Worm (Caenorhabditis elegans): Measurements from ENCODE around the gene ifa-4.

ifa-4 gene

DNA sequence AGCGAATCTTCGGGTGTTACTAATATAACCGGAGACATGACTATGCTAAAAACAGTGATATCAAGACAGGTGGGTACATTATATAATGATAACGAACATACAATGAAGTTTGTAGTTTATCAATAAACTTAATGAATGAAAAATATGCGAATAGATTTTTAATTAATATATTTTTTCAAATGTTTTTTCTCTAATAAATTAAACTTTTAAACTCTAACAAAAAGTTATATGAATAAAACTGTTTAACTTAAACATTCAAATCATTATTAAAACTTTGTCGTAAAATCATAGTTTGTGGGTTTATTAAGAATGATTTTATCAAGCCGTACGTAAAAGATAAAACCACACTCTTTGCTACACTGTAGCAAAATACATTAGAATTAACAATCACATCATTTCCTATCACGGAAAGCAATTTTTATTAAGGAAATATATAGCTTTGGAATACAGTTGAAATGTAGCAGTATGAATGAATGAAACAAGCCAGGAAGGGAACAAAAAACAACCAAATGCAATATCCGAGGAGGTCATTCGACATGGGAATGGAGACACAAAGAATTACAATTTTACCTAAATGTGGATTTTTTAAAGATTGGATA lies 5.3 kb upstream of the ifa-4 start, which contains the start of gene K05B2.4:
K05B2.4 (minus strand) TSS at position 51 of the 599 bp plus-strand sequence.
- TF ChIP-seq grh-1 (GFP tag; IDR thresholded peaks at IDR 0.05) (no peak), tbx-2 (tag; optimal IDR thresholded peaks at IDR 0.05) (no peak), efl-1 (optimal IDR thresholded peaks at IDR 0.05) (no peak), efl-1 (GFP tag; optimal IDR thresholded peaks at IDR 0.05 in 1 of 2) (peak in 1 of 2 experiments; percentile 91), F16B12.6 (tag; optimal IDR thresholded peaks at IDR 0.05) (no peak), snpc-4 (tag; optimal IDR thresholded peaks at IDR 0.05) (no peak), ceh-82 (tag; optimal IDR thresholded peaks at IDR 0.05) (no peak), unc-98 (GFP tag; IDR thresholded peaks at IDR 0.05) (no peak)

DNA sequence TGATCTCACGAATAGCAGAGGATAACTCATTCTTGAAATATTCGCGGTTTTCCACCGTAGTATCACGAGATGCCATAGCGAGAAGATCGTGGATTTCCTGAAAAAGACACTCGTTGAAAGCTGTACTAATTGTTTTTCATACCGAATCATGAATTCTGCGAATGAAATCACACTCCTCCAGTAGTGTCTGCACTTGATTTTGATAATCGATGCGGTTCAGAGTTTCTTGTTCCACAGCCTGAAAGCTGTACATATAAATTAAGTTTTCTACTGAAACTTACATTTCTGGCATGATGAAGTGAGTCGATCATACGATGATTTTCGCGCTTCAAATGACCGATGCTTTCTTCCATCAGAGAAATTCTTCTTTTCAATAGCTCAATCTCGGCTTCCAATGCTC lies 1.3 kb downstream of the ifa-4 start:
- TF ChIP-seq efl-1 (optimal IDR thresholded peaks at IDR 0.05) (no peak), efl-1 (GFP tag; optimal IDR thresholded peaks at IDR 0.05 in 1 of 2) (peak in 1 of 2 experiments; percentile 54), pax-3 (tag; optimal IDR thresholded peaks at IDR 0.05) (no peak), fkh-4 (tag; optimal IDR thresholded peaks at IDR 0.05; ENCODE audit: borderline replicate concordance) (no peak), nhr-12 (tag; optimal IDR thresholded peaks at IDR 0.05) (no peak), lsy-2 (tag; optimal IDR thresholded peaks at IDR 0.05) (no peak), F16B12.6 (tag; optimal IDR thresholded peaks at IDR 0.05) (no peak), snpc-4 (tag; optimal IDR thresholded peaks at IDR 0.05) (no peak), nhr-11 (tag; optimal IDR thresholded peaks at IDR 0.05) (no peak), grh-1 (GFP tag; IDR thresholded peaks at IDR 0.05) (no peak)

DNA sequence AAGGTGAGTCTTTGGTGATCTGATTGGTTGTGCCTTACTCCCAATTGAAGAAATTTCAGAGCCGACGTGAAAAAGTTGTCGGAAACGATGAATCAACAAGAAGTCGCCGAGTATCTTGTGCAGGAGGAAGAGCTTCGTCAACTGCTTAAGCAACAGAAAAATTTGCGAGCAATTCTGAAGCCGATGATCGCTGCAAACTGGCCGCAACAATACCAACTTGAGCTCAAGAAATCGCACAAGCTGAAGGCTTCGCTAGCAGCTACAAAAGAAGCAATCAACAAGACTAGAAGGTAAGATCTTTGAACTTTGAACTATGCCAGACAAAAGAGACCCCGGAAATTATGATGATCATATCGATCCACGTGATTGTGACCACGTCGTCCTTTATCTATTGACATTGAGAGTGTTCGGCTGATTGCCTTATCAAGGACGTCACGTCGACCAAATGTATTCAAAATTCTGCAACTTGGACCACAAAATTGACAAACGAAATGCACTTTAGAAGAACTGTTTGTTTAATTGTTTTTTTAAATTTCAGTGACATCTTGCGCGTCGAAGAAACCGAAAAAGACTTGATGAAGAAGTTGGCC lies 4.4 kb downstream of the ifa-4 start:
- TF ChIP-seq nhr-28 (tag; optimal IDR thresholded peaks at IDR 0.05) (no peak), lin-15B (tag; optimal IDR thresholded peaks at IDR 0.05) (no peak), nhr-19 (GFP tag; conservative IDR thresholded peaks at IDR 0.05) (no peak), elt-3 (tag; optimal IDR thresholded peaks at IDR 0.05) (peak in 1 of 6 experiments; percentile 51), lin-14 (GFP tag; optimal IDR thresholded peaks at IDR 0.05) (no peak), nhr-85 (tag) (peak; percentile 61), pax-3 (tag; optimal IDR thresholded peaks at IDR 0.05) (no peak), dsc-1 (tag; optimal IDR thresholded peaks at IDR 0.05) (no peak), elt-2 (tag; optimal IDR thresholded peaks at IDR 0.05) (peak; percentile 3), nhr-12 (tag; optimal IDR thresholded peaks at IDR 0.05) (no peak), swsn-7 (tag; optimal IDR thresholded peaks at IDR 0.05) (no peak)

DNA sequence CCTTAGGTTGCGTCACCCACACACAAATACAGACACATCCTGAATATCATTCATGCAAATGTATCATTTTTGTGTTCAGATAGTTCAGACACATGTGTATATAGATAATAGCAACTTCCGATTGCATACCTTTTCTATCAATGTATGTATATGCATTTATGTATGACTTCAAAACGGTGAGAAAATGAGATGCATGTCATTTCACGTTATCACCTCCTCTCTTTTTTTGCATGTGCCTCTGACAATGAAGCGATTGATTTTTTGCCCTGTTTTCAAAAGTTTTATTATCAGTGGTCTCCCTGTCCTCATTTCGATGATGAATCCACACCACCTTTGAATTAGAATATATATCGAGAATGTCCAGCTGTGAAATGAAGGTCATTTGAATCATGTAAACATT lies 10.0 kb downstream of the ifa-4 start, which contains the start of gene K05B2.2:
K05B2.2 (plus strand) TSS at position 278 of the 400 bp plus-strand sequence.
- TF ChIP-seq nhr-85 (tag) (peak; percentile 70), pax-3 (tag; optimal IDR thresholded peaks at IDR 0.05) (no peak), elt-2 (tag; optimal IDR thresholded peaks at IDR 0.05) (peak; percentile 68), lin-14 (GFP tag; optimal IDR thresholded peaks at IDR 0.05) (peak; percentile 12), nhr-84 (tag; optimal IDR thresholded peaks at IDR 0.05) (no peak), swsn-7 (tag; optimal IDR thresholded peaks at IDR 0.05) (no peak)

DNA sequence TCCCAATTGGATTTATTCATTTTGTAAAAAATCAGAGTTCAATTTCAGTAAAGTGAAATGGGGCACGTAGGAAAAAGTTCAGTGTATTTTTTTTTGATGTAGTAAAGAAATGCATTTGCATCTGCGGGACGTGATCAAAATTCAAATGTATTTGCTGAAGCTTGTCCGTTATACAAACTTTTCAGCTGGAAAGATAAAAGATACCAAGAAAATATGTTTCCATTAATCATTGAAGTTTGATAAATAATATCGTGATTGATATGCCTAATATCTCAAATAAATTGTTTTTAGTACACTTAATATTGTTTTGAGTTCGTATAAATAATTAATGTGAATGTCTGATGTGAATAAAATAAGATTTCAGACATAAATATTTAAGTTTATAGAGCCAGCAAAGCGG lies 13.4 kb downstream of the ifa-4 start:
- no peak for TF ChIP-seq nhr-90 (tag; optimal IDR thresholded peaks at IDR 0.05; ENCODE audit: poor library complexity)
- TF ChIP-seq nhr-71 (tag; optimal IDR thresholded peaks at IDR 0.05): peak; percentile 25
- peak; percentile 61 for TF ChIP-seq fkh-8 (tag; optimal IDR thresholded peaks at IDR 0.05)
- TF ChIP-seq hlh-4 (tag; optimal IDR thresholded peaks at IDR 0.05): peak; percentile 74

DNA sequence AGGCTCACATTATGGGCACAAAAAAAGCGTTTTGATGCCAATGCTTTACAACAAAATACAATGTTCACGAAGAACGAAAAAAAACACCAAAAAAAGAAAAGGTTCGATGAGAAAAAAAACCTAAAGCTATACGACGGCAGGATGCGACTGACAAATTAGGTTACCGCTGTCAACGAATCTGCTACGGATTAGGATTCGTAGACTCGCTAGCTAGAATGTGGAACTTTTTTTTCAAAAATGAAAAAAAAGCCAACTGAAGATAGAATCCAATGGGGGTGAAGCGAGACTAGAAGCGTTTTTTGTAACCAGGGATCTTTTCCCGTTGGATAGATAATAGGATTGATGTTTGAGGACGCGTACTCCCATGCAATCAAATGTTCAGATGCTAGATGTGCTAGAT lies 13.8 kb downstream of the ifa-4 start:
- peak; percentile 30 for TF ChIP-seq lin-14 (GFP tag; optimal IDR thresholded peaks at IDR 0.05)
- no peak for TF ChIP-seq unc-130 (tag; optimal IDR thresholded peaks at IDR 0.05)
- TF ChIP-seq nhr-77 (tag; optimal IDR thresholded peaks at IDR 0.05): no peak
- peak; percentile 7 for TF ChIP-seq ces-1 (GFP tag; optimal IDR thresholded peaks at IDR 0.05)
- peak; percentile 73 for TF ChIP-seq fkh-10 (GFP tag; optimal IDR thresholded peaks at IDR 0.05)
- no peak for TF ChIP-seq mef-2 (tag; optimal IDR thresholded peaks at IDR 0.05)
- no peak for TF ChIP-seq lir-3 (tag; optimal IDR thresholded peaks at IDR 0.05; ENCODE audit: poor library complexity)
- TF ChIP-seq snpc-4 (tag; optimal IDR thresholded peaks at IDR 0.05): no peak
- no peak for TF ChIP-seq lin-39 (tag; optimal IDR thresholded peaks at IDR 0.05)
- no peak for TF ChIP-seq egl-27 (tag; optimal IDR thresholded peaks at IDR 0.05)
- TF ChIP-seq unc-30 (tag; optimal IDR thresholded peaks at IDR 0.05): no peak
- TF ChIP-seq dsc-1 (tag; optimal IDR thresholded peaks at IDR 0.05): no peak
